Worm (Caenorhabditis elegans) whole organism, L1 larva: ENCODE data around the gene C18B2.2.

ENCODE experiments used
- ces-1 ChIP-seq: fragments of 150-350 bp; optimal IDR thresholded peaks from 2 replicates; lab custom pipeline; 2014; ENCODE audit warnings: missing biosample characterization, missing genetic modification reagents, missing genetic modification characterization
- ets-5 ChIP-seq: fragments of 200-800 bp; sonication (Bioruptor generic); IDR thresholded peaks from 2 replicates; pipeline ENCODE4 v1.3.6; 2022; ENCODE audit warnings: missing genetic modification characterization, missing compliant biosample characterization
- lin-39 ChIP-seq: fragments of 150-350 bp; optimal IDR thresholded peaks from 2 replicates; lab custom pipeline; 2014; ENCODE audit warnings: missing biosample characterization, missing genetic modification reagents, missing genetic modification characterization
- pag-3 ChIP-seq: sonication (generic microtip); optimal IDR thresholded peaks from 2 replicates; lab custom pipeline; 2017; ENCODE audit warnings: missing genetic modification characterization, mild to moderate bottlenecking, missing compliant biosample characterization, antibody characterized with exemption, borderline replicate concordance; ENCODE audit not compliant: insufficient read depth
- pqm-1 ChIP-seq: sonication (generic microtip); optimal IDR thresholded peaks from 3 replicates; lab custom pipeline; 2017; ENCODE audit warnings: missing biosample characterization, missing genetic modification characterization
- skn-1 ChIP-seq: fragments of 150-350 bp; optimal IDR thresholded peaks from 2 replicates; lab custom pipeline; 2014; ENCODE audit warnings: missing biosample characterization, missing genetic modification characterization

DNA sequence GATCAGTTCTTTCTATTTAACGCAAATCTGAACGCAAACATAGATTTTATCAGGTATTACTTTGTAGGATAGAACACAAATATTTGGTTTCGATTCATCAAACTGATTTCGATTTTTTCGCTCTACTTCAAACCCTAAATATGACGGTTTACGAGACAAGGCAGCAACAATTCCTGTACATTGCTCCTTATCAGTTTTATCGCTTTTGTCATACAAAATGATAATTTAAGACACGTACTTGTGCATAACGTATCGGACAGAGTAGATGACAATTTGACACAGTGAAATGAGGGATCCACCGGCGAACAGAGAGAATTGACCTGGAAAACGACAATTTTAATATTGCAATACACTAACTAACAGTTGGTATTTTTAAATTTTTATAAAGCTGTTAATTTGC is 9.6 kb upstream of the C18B2.2 start:
- TF ChIP-seq lin-39 (tag; lab: Kevin White, UChicago) (no peak), ces-1 (GFP tag; lab: Kevin White, UChicago) (no peak), pqm-1 (tag; lab: Kevin White, UChicago) (peak; percentile 49), pag-3 (tag; lab: Kevin White, UChicago) (no peak), skn-1 (tag; lab: Kevin White, UChicago) (no peak), ets-5 (no peak)
